Fruit fly (Drosophila melanogaster) whole organism, wandering third instar larva: ENCODE data around the gene His3.3A.

Source experiments
- Abd-B ChIP-seq: fragments of >200 bp; optimal IDR thresholded peaks from 2 replicates; lab custom pipeline; 2017; ENCODE audit warnings: missing biosample characterization, missing genetic modification characterization
- CG32264 ChIP-seq: fragments of 200-800 bp; sonication (Bioruptor generic); optimal IDR thresholded peaks from 2 replicates; lab custom pipeline; 2016; ENCODE audit warnings: missing biosample characterization, missing genetic modification characterization
- CG9705 ChIP-seq: fragments of 200-800 bp; sonication (Bioruptor generic); optimal IDR thresholded peaks from 2 replicates; lab custom pipeline; 2018; ENCODE audit warnings: missing biosample characterization, mild to moderate bottlenecking, missing genetic modification characterization
- CrebA ChIP-seq: fragments of 200-800 bp; sonication (Bioruptor generic); optimal IDR thresholded peaks from 2 replicates; lab custom pipeline; 2016; ENCODE audit warnings: missing biosample characterization, mild to moderate bottlenecking, missing genetic modification characterization, borderline replicate concordance
- Dfd ChIP-seq: fragments of >200 bp; optimal IDR thresholded peaks from 2 replicates; lab custom pipeline; 2017; ENCODE audit warnings: missing biosample characterization, missing genetic modification characterization
- Dif ChIP-seq: fragments of 200-275, 200-300 bp; sonication (Bioruptor generic); optimal IDR thresholded peaks from 2 replicates; lab custom pipeline; 2018; ENCODE audit warnings: missing biosample characterization, missing genetic modification characterization; ENCODE audit not compliant: partially characterized antibody
- GATAd ChIP-seq: sonication (Bioruptor generic); optimal IDR thresholded peaks from 2 replicates; lab custom pipeline; 2016; ENCODE audit warnings: missing biosample characterization, missing genetic modification characterization
- HLH106 ChIP-seq: fragments of 200-800 bp; optimal IDR thresholded peaks from 3 replicates; lab custom pipeline; 2019; ENCODE audit warnings: missing biosample characterization, mild to moderate bottlenecking, missing genetic modification characterization, moderate library complexity
- Hnf4 ChIP-seq: fragments of 200-800 bp; sonication (Bioruptor generic); optimal IDR thresholded peaks from 2 replicates; lab custom pipeline; 2016; ENCODE audit warnings: missing biosample characterization, mild to moderate bottlenecking, missing genetic modification characterization
- Hr78 ChIP-seq: fragments of >200 bp; optimal IDR thresholded peaks from 2 replicates; lab custom pipeline; 2017; ENCODE audit warnings: missing biosample characterization, missing genetic modification characterization
- Hr83 ChIP-seq: fragments of 200-300 bp; sonication (Bioruptor generic); optimal IDR thresholded peaks from 2 replicates; lab custom pipeline; 2016; ENCODE audit warnings: missing biosample characterization, mild to moderate bottlenecking, missing genetic modification characterization, moderate library complexity; ENCODE audit not compliant: poor library complexity, severe bottlenecking
- Jra ChIP-seq: sonication (Bioruptor generic); optimal IDR thresholded peaks from 2 replicates; lab custom pipeline; 2016; ENCODE audit warnings: missing biosample characterization, missing genetic modification characterization
- Mio ChIP-seq: sonication (Bioruptor generic); optimal IDR thresholded peaks from 2 replicates; lab custom pipeline; 2016; ENCODE audit warnings: missing biosample characterization, missing genetic modification characterization
- Myc ChIP-seq: fragments of >200 bp; optimal IDR thresholded peaks from 2 replicates; lab custom pipeline; 2017
- N ChIP-seq: fragments of >200 bp; optimal IDR thresholded peaks from 2 replicates; lab custom pipeline; 2018; ENCODE audit warnings: missing biosample characterization, missing external identifiers, missing genetic modification characterization
- OdsH ChIP-seq: fragments of 200-800 bp; sonication (Bioruptor generic); optimal IDR thresholded peaks from 2 replicates; lab custom pipeline; 2016; ENCODE audit warnings: missing biosample characterization, mild to moderate bottlenecking, missing genetic modification characterization
- Sp1 ChIP-seq: fragments of 200-800 bp; sonication (Bioruptor generic); optimal IDR thresholded peaks from 3 replicates; lab custom pipeline; 2019; ENCODE audit warnings: missing biosample characterization, mild to moderate bottlenecking, missing genetic modification characterization, moderate library complexity
- Vsx2 ChIP-seq: fragments of 200-300, 225-300 bp; sonication (Bioruptor generic); optimal IDR thresholded peaks from 2 replicates; lab custom pipeline; 2018; ENCODE audit warnings: missing biosample characterization, missing genetic modification characterization; ENCODE audit not compliant: partially characterized antibody
- br ChIP-seq: fragments of 200-800 bp; sonication (Bioruptor generic); optimal IDR thresholded peaks from 2 replicates; lab custom pipeline; 2016; ENCODE audit warnings: missing biosample characterization, missing genetic modification characterization
- brk ChIP-seq: fragments of 200-800 bp; sonication (Bioruptor generic); optimal IDR thresholded peaks from 2 replicates; lab custom pipeline; 2016; ENCODE audit warnings: missing biosample characterization, mild to moderate bottlenecking, missing genetic modification characterization
- dl ChIP-seq, 2 experiments: fragments of 175-275, 200-275 bp in 1 of 2; fragments of 200-275 bp in 1 of 2; sonication (Bioruptor generic); optimal IDR thresholded peaks; lab custom pipeline; 2018; ENCODE audit warnings: mild to moderate bottlenecking in 2 of 2, missing biosample characterization in 2 of 2, missing genetic modification characterization in 2 of 2, moderate library complexity in 2 of 2; ENCODE audit not compliant: partially characterized antibody in 2 of 2, insufficient read depth in 1 of 2
- dmrt93B ChIP-seq: fragments of 200-800 bp; sonication (Bioruptor generic); optimal IDR thresholded peaks from 2 replicates; lab custom pipeline; 2018; ENCODE audit warnings: missing biosample characterization, mild to moderate bottlenecking, missing genetic modification characterization
- dsf ChIP-seq: sonication (Bioruptor generic); optimal IDR thresholded peaks from 2 replicates; lab custom pipeline; 2016; ENCODE audit warnings: missing biosample characterization, missing genetic modification characterization, borderline replicate concordance
- ey ChIP-seq: fragments of 200-800 bp; sonication (Bioruptor generic); optimal IDR thresholded peaks from 2 replicates; lab custom pipeline; 2016; ENCODE audit warnings: missing biosample characterization, missing genetic modification characterization
- foxo ChIP-seq, 2 experiments: fragments of 200-800 bp; sonication (Bioruptor generic); optimal IDR thresholded peaks; 2 replicates in 1 of 2; 3 replicates in 1 of 2; lab custom pipeline; 2016 to 2017; ENCODE audit warnings: missing biosample characterization in 2 of 2, missing genetic modification characterization in 2 of 2
- fru ChIP-seq: fragments of 200-800 bp; sonication (Bioruptor generic); optimal IDR thresholded peaks from 3 replicates; lab custom pipeline; 2016; ENCODE audit warnings: missing biosample characterization, mild to moderate bottlenecking, missing genetic modification characterization
- h ChIP-seq: fragments of 200-800 bp; sonication (Bioruptor generic); optimal IDR thresholded peaks from 3 replicates; lab custom pipeline; 2016; ENCODE audit warnings: missing biosample characterization, mild to moderate bottlenecking, missing genetic modification characterization
- jim ChIP-seq: fragments of 175-275, 200-325 bp; sonication (Bioruptor generic); optimal IDR thresholded peaks from 2 replicates; lab custom pipeline; 2016; ENCODE audit warnings: missing biosample characterization, mild to moderate bottlenecking, missing genetic modification characterization
- lola ChIP-seq: fragments of >200 bp; optimal IDR thresholded peaks from 2 replicates; lab custom pipeline; 2017; ENCODE audit warnings: missing biosample characterization, missing genetic modification characterization
- pan ChIP-seq: fragments of >200 bp; optimal IDR thresholded peaks from 2 replicates; lab custom pipeline; 2017
- psq ChIP-seq: fragments of 200-800 bp; sonication (Bioruptor generic); optimal IDR thresholded peaks from 3 replicates; lab custom pipeline; 2017; ENCODE audit warnings: missing biosample characterization, mild to moderate bottlenecking, missing genetic modification characterization, moderate library complexity
- rgr ChIP-seq: fragments of 200-800 bp; sonication (Bioruptor generic); optimal IDR thresholded peaks from 3 replicates; lab custom pipeline; 2016; ENCODE audit warnings: missing biosample characterization, mild to moderate bottlenecking, missing genetic modification characterization
- sage ChIP-seq: fragments of 200-800 bp; sonication (Bioruptor generic); optimal IDR thresholded peaks from 2 replicates; lab custom pipeline; 2016; ENCODE audit warnings: missing biosample characterization, mild to moderate bottlenecking, missing genetic modification characterization
- sv ChIP-seq: fragments of 200-800 bp; sonication (Bioruptor generic); optimal IDR thresholded peaks from 3 replicates; lab custom pipeline; 2016; ENCODE audit warnings: missing biosample characterization, missing genetic modification characterization
- tai ChIP-seq: sonication (Bioruptor generic); optimal IDR thresholded peaks from 2 replicates; lab custom pipeline; 2016; ENCODE audit warnings: missing biosample characterization, missing genetic modification characterization
- usp ChIP-seq: fragments of >200 bp; optimal IDR thresholded peaks from 2 replicates; lab custom pipeline; 2017; ENCODE audit warnings: missing biosample characterization, missing genetic modification characterization
- woc ChIP-seq: sonication (Bioruptor generic); optimal IDR thresholded peaks from 2 replicates; lab custom pipeline; 2016; ENCODE audit warnings: missing biosample characterization, mild to moderate bottlenecking, missing genetic modification characterization

Gene His3.3A

DNA sequence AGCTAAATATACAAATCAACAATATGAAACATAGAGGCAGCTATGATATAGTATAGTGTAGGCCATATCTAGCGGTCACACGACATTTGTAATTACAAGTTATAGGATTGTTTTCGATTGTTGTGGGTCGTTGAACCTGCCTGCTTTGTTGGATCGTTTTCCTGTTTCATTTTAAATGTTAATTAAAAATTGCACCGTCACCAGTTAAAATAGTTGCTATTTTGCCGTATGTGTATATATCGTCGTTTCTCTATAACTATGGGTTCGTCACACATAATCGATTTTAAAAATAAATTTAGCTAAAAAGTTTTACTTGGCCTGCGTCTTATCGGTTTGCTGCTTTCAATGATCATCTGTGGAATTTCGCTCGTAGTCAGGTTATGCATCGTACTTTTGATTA is 17.5 kb downstream of the His3.3A start:
- TF ChIP-seq Jra (GFP tag; lab: Kevin White, UChicago) (no peak), Dfd (GFP tag; lab: Kevin White, UChicago) (no peak), dsf (GFP tag; lab: Kevin White, UChicago) (no peak), lola (no peak), HLH106 (tag; lab: Kevin White, UChicago) (no peak), fru (GFP tag; lab: Kevin White, UChicago) (no peak), sv (GFP tag; lab: Kevin White, UChicago) (no peak), Hr83 (no peak), Vsx2 (GFP tag; lab: Kevin White, UChicago) (no peak), tai (GFP tag; lab: Kevin White, UChicago) (no peak), Abd-B (GFP tag; lab: Kevin White, UChicago) (no peak), CrebA (no peak)

DNA sequence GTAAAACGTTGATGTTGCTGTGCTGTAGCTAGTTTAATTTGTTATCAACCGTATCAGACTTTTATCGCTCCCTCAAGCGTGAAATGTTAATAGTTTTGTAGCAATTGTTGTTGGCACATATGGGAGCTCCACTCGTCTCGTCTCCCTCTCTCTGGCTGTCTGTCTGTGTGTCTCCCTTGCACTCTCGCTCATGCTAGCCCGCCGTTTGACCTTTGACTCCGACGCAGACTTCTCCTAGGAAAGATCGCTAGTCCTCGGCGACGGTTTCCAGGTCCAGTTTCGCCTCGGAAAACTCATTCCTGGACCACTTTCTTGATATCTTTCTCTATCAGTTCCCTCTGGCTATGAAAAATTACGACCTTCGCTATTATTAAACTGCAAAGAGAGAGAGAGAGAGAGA is 24.3 kb downstream of the His3.3A start:
- TF ChIP-seq dsf (GFP tag; lab: Kevin White, UChicago) (no peak), Dfd (GFP tag; lab: Kevin White, UChicago) (no peak), sv (GFP tag; lab: Kevin White, UChicago) (no peak), jim (GFP tag; lab: Kevin White, UChicago) (no peak), foxo (GFP tag; optimal IDR thresholded peaks at IDR 0.05; lab: Kevin White, UChicago) (no peak), rgr (GFP tag; lab: Kevin White, UChicago) (no peak), tai (GFP tag; lab: Kevin White, UChicago) (no peak), sage (GFP tag; lab: Kevin White, UChicago) (no peak), brk (GFP tag; lab: Kevin White, UChicago) (no peak), Dif (GFP tag; lab: Kevin White, UChicago) (no peak)

- TF ChIP-seq Jra (GFP tag; lab: Kevin White, UChicago) (no peak), ey (no peak), fru (GFP tag; lab: Kevin White, UChicago) (no peak), Abd-B (GFP tag; lab: Kevin White, UChicago) (no peak), rgr (GFP tag; lab: Kevin White, UChicago) (no peak), tai (GFP tag; lab: Kevin White, UChicago) (no peak), br (GFP tag; lab: Kevin White, UChicago) (no peak), CG9705 (GFP tag; lab: Kevin White, UChicago) (no peak), dmrt93B (GFP tag; lab: Kevin White, UChicago) (no peak), pan (lab: Kevin White, UChicago) (no peak), OdsH (GFP tag; lab: Kevin White, UChicago) (no peak)
Measured at dm6 chr2L:5080225-5080867, 25.5 kb downstream of the His3.3A start.

- TF ChIP-seq sage (GFP tag; lab: Kevin White, UChicago) (no peak), CG9705 (GFP tag; lab: Kevin White, UChicago) (no peak), CG32264 (GFP tag; lab: Kevin White, UChicago) (no peak), Sp1 (GFP tag; lab: Kevin White, UChicago) (peak; percentile 30), brk (GFP tag; lab: Kevin White, UChicago) (no peak), fru (GFP tag; lab: Kevin White, UChicago) (peak; percentile 71), CrebA (no peak), Hnf4 (peak; percentile 44), Abd-B (GFP tag; lab: Kevin White, UChicago) (no peak), usp (GFP tag; lab: Kevin White, UChicago) (no peak), Hr83 (no peak), Hr78 (GFP tag; lab: Kevin White, UChicago) (no peak), h (peak; percentile 51), Dfd (GFP tag; lab: Kevin White, UChicago) (no peak), Jra (GFP tag; lab: Kevin White, UChicago) (peak; percentile 48), tai (GFP tag; lab: Kevin White, UChicago) (peak; percentile 57), foxo (GFP tag; optimal IDR thresholded peaks at IDR 0.05; lab: Kevin White, UChicago) (peak in 1 of 2 experiments; percentile 56), Dif (GFP tag; lab: Kevin White, UChicago) (no peak), sv (GFP tag; lab: Kevin White, UChicago) (no peak), GATAd (GFP tag; lab: Kevin White, UChicago) (peak; percentile 6), psq (GFP tag; lab: Kevin White, UChicago) (peak; percentile 28), pan (lab: Kevin White, UChicago) (no peak), dsf (GFP tag; lab: Kevin White, UChicago) (peak; percentile 5), ey (peak; percentile 78), Vsx2 (GFP tag; lab: Kevin White, UChicago) (no peak), N (no peak), dl (GFP tag; optimal IDR thresholded peaks at IDR 0.05; lab: Kevin White, UChicago; ENCODE audit: insufficient read depth in 1 of 2, partially characterized antibody in 2 of 2) (no peak), Myc (lab: Kevin White, UChicago) (no peak), Mio (GFP tag; lab: Kevin White, UChicago) (no peak), HLH106 (tag; lab: Kevin White, UChicago) (peak; percentile 52), woc (GFP tag; lab: Kevin White, UChicago) (peak; percentile 16), br (GFP tag; lab: Kevin White, UChicago) (peak; percentile 64), dmrt93B (GFP tag; lab: Kevin White, UChicago) (no peak), OdsH (GFP tag; lab: Kevin White, UChicago) (peak; percentile 63)
Measured at dm6 chr2L:5084586-5085257, 29.9 kb downstream of the His3.3A start.
